Worm (Caenorhabditis elegans) whole organism, L3 larva: ENCODE results near the gene npr-4.

Experiments used
- ZK546.5 ChIP-seq: sonication (generic microtip); optimal IDR thresholded peaks from 2 replicates; lab custom pipeline; 2017; ENCODE audit warnings: missing biosample characterization, missing genetic modification characterization
- ama-1 ChIP-seq: fragments of 150-350 bp; optimal IDR thresholded peaks from 2 replicates; lab custom pipeline; 2018
- fos-1 ChIP-seq: fragments of 150-350 bp; optimal IDR thresholded peaks from 2 replicates; lab custom pipeline; 2014; ENCODE audit warnings: missing biosample characterization, missing genetic modification characterization
- mdl-1 ChIP-seq: fragments of 150-350 bp; optimal IDR thresholded peaks from 2 replicates; lab custom pipeline; 2014; ENCODE audit warnings: missing biosample characterization, missing genetic modification characterization
- nhr-11 ChIP-seq: fragments of 150-350 bp; optimal IDR thresholded peaks from 2 replicates; lab custom pipeline; 2014; ENCODE audit warnings: missing biosample characterization, missing genetic modification characterization
- nhr-23 ChIP-seq: fragments of 150-350 bp; optimal IDR thresholded peaks from 2 replicates; lab custom pipeline; 2014; ENCODE audit warnings: missing biosample characterization, missing genetic modification reagents, missing genetic modification characterization
- nhr-25 ChIP-seq: sonication (generic microtip); optimal IDR thresholded peaks from 2 replicates; lab custom pipeline; 2017; ENCODE audit warnings: missing biosample characterization, missing genetic modification characterization
- nhr-76 ChIP-seq: fragments of 150-350 bp; sonication (generic microtip); optimal IDR thresholded peaks from 5 replicates; lab custom pipeline; 2014; ENCODE audit warnings: missing biosample characterization, missing genetic modification characterization
- snpc-4 ChIP-seq: fragments of 150-350 bp; optimal IDR thresholded peaks from 2 replicates; lab custom pipeline; 2014; ENCODE audit warnings: missing biosample characterization, missing genetic modification characterization

- TF ChIP-seq fos-1 (tag; lab: Kevin White, UChicago) (no peak), nhr-11 (tag; lab: Kevin White, UChicago) (no peak), ama-1 (lab: Kevin White, UChicago) (no peak), mdl-1 (tag; lab: Kevin White, UChicago) (no peak), nhr-25 (tag; lab: Kevin White, UChicago) (no peak), nhr-23 (no peak), nhr-76 (tag; lab: Kevin White, UChicago) (no peak), snpc-4 (tag; lab: Kevin White, UChicago) (no peak), ZK546.5 (tag; lab: Kevin White, UChicago) (no peak)
These were observed 32.5 kb downstream of the npr-4 start for ce11 chrX:12518982-12519381.
